Fruit fly (Drosophila melanogaster) whole organism, embryonic: ENCODE data around the gene Pex7.

Source experiments
- CG12071 ChIP-seq: fragments of 200-800 bp; sonication (Bioruptor generic); optimal IDR thresholded peaks from 3 replicates; lab custom pipeline; 2018; ENCODE audit warnings: missing biosample characterization, mild to moderate bottlenecking, missing genetic modification characterization
- CG12236 ChIP-seq: fragments of 200-800 bp; sonication (Bioruptor generic); optimal IDR thresholded peaks from 2 replicates; lab custom pipeline; 2016; ENCODE audit warnings: missing biosample characterization, missing genetic modification characterization
- CG12942 ChIP-seq: fragments of 200-800 bp; sonication (Bioruptor generic); optimal IDR thresholded peaks from 3 replicates; lab custom pipeline; 2016; ENCODE audit warnings: missing biosample characterization, missing genetic modification characterization
- CG13624 ChIP-seq: fragments of 200-800 bp; sonication (Bioruptor generic); optimal IDR thresholded peaks from 2 replicates; lab custom pipeline; 2016; ENCODE audit warnings: missing biosample characterization, missing genetic modification characterization
- CG14965 ChIP-seq: fragments of 200-800 bp; sonication (Bioruptor generic); optimal IDR thresholded peaks from 2 replicates; lab custom pipeline; 2016; ENCODE audit warnings: missing biosample characterization, missing genetic modification characterization, borderline replicate concordance
- CG15011 ChIP-seq: fragments of 200-800 bp; sonication (Bioruptor generic); optimal IDR thresholded peaks from 3 replicates; lab custom pipeline; 2018; ENCODE audit warnings: missing biosample characterization, mild to moderate bottlenecking, missing genetic modification characterization
- CG15514 ChIP-seq: fragments of 200-800 bp; sonication (Bioruptor generic); optimal IDR thresholded peaks from 3 replicates; lab custom pipeline; 2017; ENCODE audit warnings: missing biosample characterization, missing genetic modification characterization, mild to moderate bottlenecking, moderate library complexity, missing genetic modification reagents
- CG17568 ChIP-seq: fragments of 200-800 bp; sonication (Bioruptor generic); optimal IDR thresholded peaks from 2 replicates; lab custom pipeline; 2018; ENCODE audit warnings: missing biosample characterization, mild to moderate bottlenecking, missing genetic modification characterization, moderate library complexity
- CG2199 ChIP-seq: fragments of 200-800 bp; sonication (Bioruptor generic); IDR thresholded peaks from 3 replicates; pipeline ENCODE4 v1.3.6; 2022; ENCODE audit warnings: missing biosample characterization, missing genetic modification characterization
- CG31388 ChIP-seq: fragments of 200-800 bp; sonication (Bioruptor generic); optimal IDR thresholded peaks from 2 replicates; lab custom pipeline; 2016; ENCODE audit warnings: missing biosample characterization, missing genetic modification characterization
- CG4282 ChIP-seq: fragments of 200-800 bp; sonication (Bioruptor generic); optimal IDR thresholded peaks from 2 replicates; lab custom pipeline; 2016; ENCODE audit warnings: missing biosample characterization, missing genetic modification characterization
- CG43689 ChIP-seq: fragments of 200-800 bp; sonication (Bioruptor generic); IDR thresholded peaks from 2 replicates; pipeline ENCODE4 v1.3.6; 2022; ENCODE audit warnings: missing biosample characterization, missing genetic modification characterization
- CG4404 ChIP-seq: fragments of 200-800 bp; sonication (Bioruptor generic); IDR thresholded peaks from 2 replicates; pipeline ENCODE4 v1.3.6; 2022; ENCODE audit warnings: missing biosample characterization, missing genetic modification characterization
- CG7556 ChIP-seq: fragments of 200-800 bp; sonication (Bioruptor generic); optimal IDR thresholded peaks from 2 replicates; lab custom pipeline; 2017; ENCODE audit warnings: missing biosample characterization, mild to moderate bottlenecking, missing genetic modification characterization
- CG8290 ChIP-seq, 3 experiments: fragments of 200-800 bp; sonication (Bioruptor generic); optimal IDR thresholded peaks; 2 replicates each; lab custom pipeline; 2016 to 2019; ENCODE audit warnings: missing biosample characterization in 3 of 3, missing genetic modification characterization in 3 of 3, mild to moderate bottlenecking in 2 of 3, moderate library complexity in 1 of 3
- CG8924 ChIP-seq: fragments of 200-800 bp; optimal IDR thresholded peaks from 3 replicates; lab custom pipeline; 2019; ENCODE audit warnings: missing biosample characterization, mild to moderate bottlenecking, missing genetic modification characterization, moderate library complexity
- D ChIP-seq, 2 experiments: fragments of 200-800 bp in 1 of 2; fragments of >200 bp in 1 of 2; sonication (Bioruptor generic) in 1 of 2; optimal IDR thresholded peaks; 2 replicates in 1 of 2; 3 replicates in 1 of 2; lab custom pipeline; 2017; ENCODE audit warnings: mild to moderate bottlenecking in 1 of 2, missing biosample characterization in 1 of 2, missing genetic modification characterization in 1 of 2, missing genetic modification reagents in 1 of 2
- Dbx ChIP-seq: fragments of 200-800 bp; sonication (Bioruptor generic); IDR thresholded peaks from 3 replicates; pipeline ENCODE4 v1.3.6; 2022; ENCODE audit warnings: missing biosample characterization, missing genetic modification characterization
- Elba2 ChIP-seq: fragments of 200-800 bp; sonication (Bioruptor generic); optimal IDR thresholded peaks from 3 replicates; lab custom pipeline; 2016; ENCODE audit warnings: missing biosample characterization, missing genetic modification characterization
- Gsc ChIP-seq: fragments of 200-800 bp; sonication (Bioruptor generic); IDR thresholded peaks from 2 replicates; pipeline ENCODE4 v1.3.6; 2022; ENCODE audit warnings: missing biosample characterization, missing genetic modification characterization
- HLH4C ChIP-seq: fragments of 200-800 bp; sonication (Bioruptor generic); IDR thresholded peaks from 3 replicates; pipeline ENCODE4 v1.3.6; 2022; ENCODE audit warnings: missing biosample characterization, missing genetic modification characterization; ENCODE audit not compliant: partially characterized antibody
- HmgD ChIP-seq: fragments of 200-800 bp; sonication (Bioruptor generic); optimal IDR thresholded peaks from 3 replicates; lab custom pipeline; 2016; ENCODE audit warnings: missing biosample characterization, missing genetic modification characterization
- Hsf ChIP-seq: fragments of 200-800 bp; sonication (Bioruptor generic); optimal IDR thresholded peaks from 3 replicates; lab custom pipeline; 2016; ENCODE audit warnings: missing biosample characterization, missing genetic modification characterization
- Lpt ChIP-seq: fragments of >200 bp; optimal IDR thresholded peaks from 2 replicates; lab custom pipeline; 2018; ENCODE audit warnings: missing biosample characterization, missing genetic modification characterization
- MESR4 ChIP-seq: fragments of 200-800 bp; sonication (Bioruptor generic); optimal IDR thresholded peaks from 2 replicates; lab custom pipeline; 2018; ENCODE audit warnings: missing biosample characterization, mild to moderate bottlenecking, missing genetic modification characterization, moderate library complexity
- Max ChIP-seq: fragments of 200-800 bp; sonication (Bioruptor generic); optimal IDR thresholded peaks from 2 replicates; lab custom pipeline; 2016; ENCODE audit warnings: missing biosample characterization, mild to moderate bottlenecking, missing genetic modification characterization
- NC2β ChIP-seq: fragments of 200-800 bp; sonication (Bioruptor generic); optimal IDR thresholded peaks from 2 replicates; lab custom pipeline; 2016; ENCODE audit warnings: missing biosample characterization, missing genetic modification characterization
- NK7.1 ChIP-seq: fragments of 200-800 bp; sonication (Bioruptor generic); optimal IDR thresholded peaks from 3 replicates; lab custom pipeline; 2016; ENCODE audit warnings: missing biosample characterization, missing genetic modification characterization
- Ptx1 ChIP-seq: fragments of 200-800 bp; sonication (Bioruptor generic); IDR thresholded peaks from 2 replicates; pipeline ENCODE4 v1.3.6; 2022; ENCODE audit warnings: missing biosample characterization, missing genetic modification characterization
- Sry-δ ChIP-seq: fragments of 200-800 bp; sonication (Bioruptor generic); optimal IDR thresholded peaks from 2 replicates; lab custom pipeline; 2016; ENCODE audit warnings: missing biosample characterization, missing genetic modification characterization
- YL-1 ChIP-seq: fragments of 200-800 bp; sonication (Bioruptor generic); optimal IDR thresholded peaks from 3 replicates; lab custom pipeline; 2017; ENCODE audit warnings: missing biosample characterization, mild to moderate bottlenecking, missing genetic modification characterization
- abd-A ChIP-seq: fragments of 200-800 bp; sonication (Bioruptor generic); optimal IDR thresholded peaks from 3 replicates; lab custom pipeline; 2019; ENCODE audit warnings: missing biosample characterization, mild to moderate bottlenecking, missing genetic modification characterization, moderate library complexity
- al ChIP-seq: fragments of 200-800 bp; sonication (Bioruptor generic); IDR thresholded peaks from 2 replicates; pipeline ENCODE4 v1.3.6; 2022; ENCODE audit warnings: missing biosample characterization, missing genetic modification characterization
- bsh ChIP-seq, 2 experiments: fragments of 200-800 bp; sonication (Bioruptor generic); optimal IDR thresholded peaks; 2 replicates each; lab custom pipeline; 2017 to 2018; ENCODE audit warnings: mild to moderate bottlenecking in 2 of 2, missing biosample characterization in 2 of 2, missing genetic modification characterization in 2 of 2, moderate library complexity in 1 of 2
- dati ChIP-seq: fragments of 200-800 bp; sonication (Bioruptor generic); IDR thresholded peaks from 2 replicates; pipeline ENCODE4 v1.3.6; 2022; ENCODE audit warnings: missing biosample characterization, missing genetic modification characterization
- dm ChIP-seq: fragments of 200-800 bp; sonication (Bioruptor generic); optimal IDR thresholded peaks from 3 replicates; lab custom pipeline; 2016; ENCODE audit warnings: missing biosample characterization, missing genetic modification characterization
- fd3F ChIP-seq: fragments of 200-800 bp; sonication (Bioruptor generic); optimal IDR thresholded peaks from 2 replicates; lab custom pipeline; 2018; ENCODE audit warnings: missing biosample characterization, mild to moderate bottlenecking, missing genetic modification characterization, moderate library complexity
- her ChIP-seq: fragments of 200-800 bp; sonication (Bioruptor generic); optimal IDR thresholded peaks from 2 replicates; lab custom pipeline; 2016; ENCODE audit warnings: missing biosample characterization, missing genetic modification characterization
- insv ChIP-seq, 2 experiments: fragments of 200-800 bp; sonication (Bioruptor generic); optimal IDR thresholded peaks; 3 replicates each; lab custom pipeline; 2016 to 2018; ENCODE audit warnings: missing biosample characterization in 2 of 2, missing genetic modification characterization in 2 of 2
- jing ChIP-seq: fragments of 200-800 bp; sonication (Bioruptor generic); optimal IDR thresholded peaks from 2 replicates; lab custom pipeline; 2018; ENCODE audit warnings: missing biosample characterization, mild to moderate bottlenecking, missing genetic modification characterization
- mirr ChIP-seq: fragments of 200-800 bp; sonication (Bioruptor generic); optimal IDR thresholded peaks from 3 replicates; lab custom pipeline; 2018; ENCODE audit warnings: missing biosample characterization, mild to moderate bottlenecking, missing genetic modification characterization
- psq ChIP-seq: fragments of 200-800 bp; sonication (Bioruptor generic); optimal IDR thresholded peaks from 2 replicates; lab custom pipeline; 2017; ENCODE audit warnings: missing biosample characterization, missing genetic modification characterization
- pzg ChIP-seq: fragments of 200-800 bp; sonication (Bioruptor generic); optimal IDR thresholded peaks from 3 replicates; lab custom pipeline; 2018; ENCODE audit warnings: missing biosample characterization, mild to moderate bottlenecking, missing genetic modification characterization, moderate library complexity
- ranshi ChIP-seq: fragments of 200-800 bp; sonication (Bioruptor generic); IDR thresholded peaks from 2 replicates; pipeline ENCODE4 v1.3.6; 2022; ENCODE audit warnings: missing biosample characterization, missing genetic modification characterization
- schlank ChIP-seq: fragments of 200-800 bp; sonication (Bioruptor generic); optimal IDR thresholded peaks from 2 replicates; lab custom pipeline; 2018; ENCODE audit warnings: missing biosample characterization, mild to moderate bottlenecking, missing genetic modification characterization
- shn ChIP-seq: fragments of 200-800 bp; sonication (Bioruptor generic); optimal IDR thresholded peaks from 3 replicates; lab custom pipeline; 2016; ENCODE audit warnings: missing biosample characterization, missing genetic modification characterization
- sim ChIP-seq: fragments of 200-800 bp; sonication (Bioruptor generic); IDR thresholded peaks from 2 replicates; pipeline ENCODE4 v1.3.6; 2022; ENCODE audit warnings: missing biosample characterization, missing genetic modification characterization
- sob ChIP-seq: fragments of 200-800 bp; sonication (Bioruptor generic); IDR thresholded peaks from 2 replicates; pipeline ENCODE4 v1.3.6; 2022; ENCODE audit warnings: missing biosample characterization, missing genetic modification characterization
- trh ChIP-seq: fragments of 200-800 bp; sonication (Bioruptor generic); optimal IDR thresholded peaks from 2 replicates; lab custom pipeline; 2016; ENCODE audit warnings: missing biosample characterization, missing genetic modification characterization
- usp ChIP-seq: fragments of >200 bp; optimal IDR thresholded peaks from 2 replicates; lab custom pipeline; 2017; ENCODE audit warnings: missing biosample characterization, missing genetic modification characterization
- vfl ChIP-seq: fragments of 200-800 bp; sonication (Bioruptor generic); optimal IDR thresholded peaks from 2 replicates; lab custom pipeline; 2016; ENCODE audit warnings: missing biosample characterization, missing genetic modification characterization
- vvl ChIP-seq: fragments of 200-800 bp; sonication (Bioruptor generic); IDR thresholded peaks from 2 replicates; pipeline ENCODE4 v1.3.6; 2022; ENCODE audit warnings: missing biosample characterization, missing genetic modification characterization

Pex7 gene

dm6 chr3L:8697862-8698261 is 50.9 kb downstream of the Pex7 start (continued):
- TF ChIP-seq NK7.1 (no peak), mirr (GFP tag; lab: Kevin White, UChicago) (peak; percentile 73), YL-1 (GFP tag; lab: Kevin White, UChicago) (no peak), dm (GFP tag; lab: Kevin White, UChicago) (no peak), sim (no peak), Elba2 (no peak), sob (GFP tag; lab: Robert Waterston, UW) (no peak), CG4282 (no peak), vvl (peak; percentile 46), fd3F (GFP tag; lab: Kevin White, UChicago) (no peak), CG2199 (GFP tag; lab: Robert Waterston, UW) (no peak), CG13624 (GFP tag; lab: Kevin White, UChicago) (no peak), CG14965 (GFP tag; lab: Kevin White, UChicago) (no peak), CG43689 (no peak), NC2β (GFP tag; lab: Kevin White, UChicago) (no peak), trh (no peak), CG31388 (GFP tag; lab: Kevin White, UChicago) (no peak), HmgD (GFP tag; lab: Kevin White, UChicago) (no peak), Dbx (GFP tag; lab: Robert Waterston, UW) (0 out of 3 replicates have a peak, but pooled peaks have one; percentile 28), al (GFP tag; lab: Robert Waterston, UW) (no peak), CG15011 (GFP tag; lab: Kevin White, UChicago) (no peak), schlank (no peak), CG12071 (GFP tag; lab: Kevin White, UChicago) (no peak), CG7556 (GFP tag; lab: Kevin White, UChicago) (no peak), MESR4 (no peak), her (GFP tag; lab: Kevin White, UChicago) (no peak), CG4404 (GFP tag; lab: Robert Waterston, UW) (no peak), CG12942 (GFP tag; lab: Kevin White, UChicago) (no peak), Max (GFP tag; lab: Kevin White, UChicago) (no peak), vfl (GFP tag; lab: Kevin White, UChicago) (no peak), CG15514 (GFP tag; lab: Kevin White, UChicago) (peak; percentile 18), insv (GFP tag; optimal IDR thresholded peaks at IDR 0.05; lab: Kevin White, UChicago) (no peak), HLH4C (GFP tag; lab: Robert Waterston, UW) (no peak), dati (GFP tag; lab: Robert Waterston, UW) (no peak), CG8290 (GFP tag; optimal IDR thresholded peaks at IDR 0.05; lab: Kevin White, UChicago) (no peak), CG8290 (tag; optimal IDR thresholded peaks at IDR 0.05; lab: Kevin White, UChicago) (peak in 1 of 2 experiments; percentile 60), CG8924 (no peak), shn (GFP tag; lab: Kevin White, UChicago) (no peak), D (optimal IDR thresholded peaks at IDR 0.05; lab: Kevin White, UChicago) (no peak), D (GFP tag; optimal IDR thresholded peaks at IDR 0.05; lab: Kevin White, UChicago) (no peak), usp (GFP tag; lab: Kevin White, UChicago) (no peak), Hsf (no peak), Gsc (GFP tag; lab: Robert Waterston, UW) (no peak), CG12236 (no peak), ranshi (GFP tag; lab: Robert Waterston, UW) (no peak), Ptx1 (GFP tag; lab: Robert Waterston, UW) (no peak), CG17568 (GFP tag; lab: Kevin White, UChicago) (no peak), Sry-δ (no peak), Lpt (GFP tag; lab: Kevin White, UChicago) (no peak), abd-A (peak; percentile 65), pzg (GFP tag; lab: Kevin White, UChicago) (no peak), jing (no peak), psq (GFP tag; lab: Kevin White, UChicago) (no peak), bsh (GFP tag; optimal IDR thresholded peaks at IDR 0.05; lab: Kevin White, UChicago) (no peak)
